Fruit fly (Drosophila melanogaster) whole organism, embryonic: ENCODE results near the gene CG32425.

Experiments
- Awh ChIP-seq: fragments of 200-800 bp; sonication (Bioruptor generic); IDR thresholded peaks from 2 replicates; pipeline ENCODE4, ENCODE4 v1.3.6; 2022; ENCODE audit warnings: missing biosample characterization, missing genetic modification characterization
- CG1024 ChIP-seq: fragments of 200-800 bp; sonication (Bioruptor generic); IDR thresholded peaks from 2 replicates; pipeline ENCODE4 v1.3.6; 2022; ENCODE audit warnings: missing biosample characterization, missing genetic modification characterization
- CG10366 ChIP-seq: fragments of 200-800 bp; sonication (Bioruptor generic); IDR thresholded peaks from 2 replicates; pipeline ENCODE4 v1.3.6; 2022; ENCODE audit warnings: missing biosample characterization, missing genetic modification characterization
- CG11456 ChIP-seq: fragments of 200-800 bp; sonication (Bioruptor generic); IDR thresholded peaks from 3 replicates; pipeline ENCODE4 v1.3.6; 2022; ENCODE audit warnings: missing biosample characterization, missing genetic modification characterization
- CG12659 ChIP-seq: fragments of 200-800 bp; sonication (Bioruptor generic); optimal IDR thresholded peaks from 3 replicates; lab custom pipeline; 2017; ENCODE audit warnings: mild to moderate bottlenecking, missing biosample characterization, missing genetic modification reagents, missing genetic modification characterization
- CG13296 ChIP-seq: fragments of 200-800 bp; sonication (Bioruptor generic); optimal IDR thresholded peaks from 3 replicates; lab custom pipeline; 2018; ENCODE audit warnings: missing biosample characterization, mild to moderate bottlenecking, missing genetic modification characterization
- CG15514 ChIP-seq: fragments of 200-800 bp; sonication (Bioruptor generic); optimal IDR thresholded peaks from 3 replicates; lab custom pipeline; 2017; ENCODE audit warnings: missing biosample characterization, missing genetic modification characterization, mild to moderate bottlenecking, moderate library complexity, missing genetic modification reagents
- CG30431 ChIP-seq: fragments of 200-800 bp; sonication (Bioruptor generic); optimal IDR thresholded peaks from 2 replicates; lab custom pipeline; 2017; ENCODE audit warnings: missing biosample characterization, missing genetic modification characterization
- CG31224 ChIP-seq: fragments of 200-800 bp; sonication (Bioruptor generic); IDR thresholded peaks from 2 replicates; pipeline ENCODE4 v1.3.6; 2022; ENCODE audit warnings: missing biosample characterization, missing genetic modification characterization
- CG31365 ChIP-seq: fragments of 200-800 bp; sonication (Bioruptor generic); optimal IDR thresholded peaks from 2 replicates; lab custom pipeline; 2018; ENCODE audit warnings: missing biosample characterization, mild to moderate bottlenecking, missing genetic modification characterization
- CG31388 ChIP-seq: fragments of 200-800 bp; sonication (Bioruptor generic); optimal IDR thresholded peaks from 2 replicates; lab custom pipeline; 2016; ENCODE audit warnings: missing biosample characterization, missing genetic modification characterization
- CG32767 ChIP-seq: fragments of 200-800 bp; sonication (Bioruptor generic); IDR thresholded peaks from 2 replicates; pipeline ENCODE4 v1.3.6; 2022; ENCODE audit warnings: missing biosample characterization, missing genetic modification characterization
- CG3847 ChIP-seq: fragments of 200-800 bp; sonication (Bioruptor generic); IDR thresholded peaks from 2 replicates; pipeline ENCODE4 v1.3.6; 2022; ENCODE audit warnings: missing biosample characterization, missing genetic modification characterization
- CG4328 ChIP-seq: fragments of 200-800 bp; sonication (Bioruptor generic); optimal IDR thresholded peaks from 3 replicates; lab custom pipeline; 2017; ENCODE audit warnings: missing biosample characterization, missing genetic modification reagents, missing genetic modification characterization
- CG6683 ChIP-seq: fragments of 200-800 bp; sonication (Bioruptor generic); optimal IDR thresholded peaks from 2 replicates; lab custom pipeline; 2017; ENCODE audit warnings: missing biosample characterization, mild to moderate bottlenecking, missing genetic modification characterization, missing genetic modification reagents
- CG6791 ChIP-seq: fragments of 200-800 bp; sonication (Bioruptor generic); IDR thresholded peaks from 3 replicates; pipeline ENCODE4 v1.3.6; 2022; ENCODE audit warnings: missing biosample characterization, missing genetic modification characterization; ENCODE audit not compliant: partially characterized antibody
- CG8388 ChIP-seq: fragments of 200-800 bp; sonication (Bioruptor generic); optimal IDR thresholded peaks from 2 replicates; lab custom pipeline; 2019; ENCODE audit warnings: missing biosample characterization, mild to moderate bottlenecking, missing genetic modification characterization, moderate library complexity
- Gsc ChIP-seq: fragments of 200-800 bp; sonication (Bioruptor generic); IDR thresholded peaks from 2 replicates; pipeline ENCODE4 v1.3.6; 2022; ENCODE audit warnings: missing biosample characterization, missing genetic modification characterization
- Hmr ChIP-seq: fragments of 200-800 bp; sonication (Bioruptor generic); optimal IDR thresholded peaks from 3 replicates; lab custom pipeline; 2017; ENCODE audit warnings: mild to moderate bottlenecking, missing biosample characterization, missing genetic modification reagents, missing genetic modification characterization
- Neu2 ChIP-seq: fragments of 200-800 bp; sonication (Bioruptor generic); optimal IDR thresholded peaks from 3 replicates; lab custom pipeline; 2016; ENCODE audit warnings: missing biosample characterization, missing genetic modification characterization, borderline replicate concordance
- Stat92E ChIP-seq, 3 experiments: fragments of >200 bp in 2 of 3; fragments of 200-800 bp in 1 of 3; sonication (Bioruptor generic) in 1 of 3; optimal IDR thresholded peaks; 2 replicates each; lab custom pipeline; 2017 to 2019; ENCODE audit warnings: missing biosample characterization in 3 of 3, missing genetic modification characterization in 3 of 3, mild to moderate bottlenecking in 1 of 3, moderate library complexity in 1 of 3
- YL-1 ChIP-seq: fragments of 200-800 bp; sonication (Bioruptor generic); optimal IDR thresholded peaks from 3 replicates; lab custom pipeline; 2017; ENCODE audit warnings: missing biosample characterization, mild to moderate bottlenecking, missing genetic modification characterization
- ac ChIP-seq: fragments of 200-800 bp; sonication (Bioruptor generic); optimal IDR thresholded peaks from 3 replicates; lab custom pipeline; 2017; ENCODE audit warnings: missing biosample characterization, mild to moderate bottlenecking, missing genetic modification characterization
- ato ChIP-seq: fragments of 200-800 bp; sonication (Bioruptor generic); IDR thresholded peaks from 2 replicates; pipeline ENCODE4 v1.3.6; 2022; ENCODE audit warnings: missing biosample characterization, missing genetic modification characterization; ENCODE audit not compliant: partially characterized antibody
- az2 ChIP-seq: fragments of 200-800 bp; sonication (Bioruptor generic); optimal IDR thresholded peaks from 3 replicates; lab custom pipeline; 2016; ENCODE audit warnings: missing biosample characterization, missing genetic modification characterization
- bigmax ChIP-seq: fragments of 200-800 bp; sonication (Bioruptor generic); optimal IDR thresholded peaks from 2 replicates; lab custom pipeline; 2018; ENCODE audit warnings: missing biosample characterization, mild to moderate bottlenecking, missing genetic modification characterization
- dmrt99B ChIP-seq: fragments of 200-800 bp; sonication (Bioruptor generic); optimal IDR thresholded peaks from 2 replicates; lab custom pipeline; 2018; ENCODE audit warnings: missing biosample characterization, mild to moderate bottlenecking, missing genetic modification characterization, moderate library complexity
- dpn ChIP-seq, 2 experiments: fragments of 200-800 bp; sonication (Bioruptor generic); optimal IDR thresholded peaks; 3 replicates each; lab custom pipeline; 2016; ENCODE audit warnings: missing biosample characterization in 2 of 2, missing genetic modification characterization in 2 of 2
- eyg ChIP-seq: fragments of 200-800 bp; sonication (Bioruptor generic); optimal IDR thresholded peaks from 3 replicates; lab custom pipeline; 2016; ENCODE audit warnings: missing biosample characterization, missing genetic modification characterization
- fd3F ChIP-seq: fragments of 200-800 bp; sonication (Bioruptor generic); optimal IDR thresholded peaks from 2 replicates; lab custom pipeline; 2018; ENCODE audit warnings: missing biosample characterization, mild to moderate bottlenecking, missing genetic modification characterization, moderate library complexity
- ftz-f1 ChIP-seq: fragments of 200-800 bp; sonication (Bioruptor generic); optimal IDR thresholded peaks from 2 replicates; lab custom pipeline; 2016; ENCODE audit warnings: missing biosample characterization, missing genetic modification characterization
- fu2 ChIP-seq: fragments of 200-800 bp; sonication (Bioruptor generic); optimal IDR thresholded peaks from 2 replicates; lab custom pipeline; 2016; ENCODE audit warnings: missing biosample characterization, missing genetic modification characterization
- gcm ChIP-seq: fragments of 200-800 bp; sonication (Bioruptor generic); optimal IDR thresholded peaks from 2 replicates; lab custom pipeline; 2019; ENCODE audit warnings: missing biosample characterization, mild to moderate bottlenecking, missing genetic modification characterization, moderate library complexity
- grau ChIP-seq: fragments of 200-800 bp; optimal IDR thresholded peaks from 3 replicates; lab custom pipeline; 2019; ENCODE audit warnings: missing biosample characterization, mild to moderate bottlenecking, missing genetic modification characterization, moderate library complexity
- gsb-n ChIP-seq: fragments of 200-800 bp; sonication (Bioruptor generic); optimal IDR thresholded peaks from 3 replicates; lab custom pipeline; 2018; ENCODE audit warnings: missing biosample characterization, mild to moderate bottlenecking, missing genetic modification characterization
- h ChIP-seq: fragments of >200 bp; optimal IDR thresholded peaks from 2 replicates; lab custom pipeline; 2017
- ind ChIP-seq: fragments of 200-800 bp; sonication (Bioruptor generic); optimal IDR thresholded peaks from 3 replicates; lab custom pipeline; 2016; ENCODE audit warnings: missing biosample characterization, missing genetic modification characterization
- jing ChIP-seq: fragments of 200-800 bp; sonication (Bioruptor generic); optimal IDR thresholded peaks from 2 replicates; lab custom pipeline; 2018; ENCODE audit warnings: missing biosample characterization, mild to moderate bottlenecking, missing genetic modification characterization
- knrl ChIP-seq: fragments of 200-800 bp; sonication (Bioruptor generic); IDR thresholded peaks from 3 replicates; pipeline ENCODE4 v1.3.6; 2022; ENCODE audit warnings: missing biosample characterization, missing genetic modification characterization; ENCODE audit not compliant: partially characterized antibody
- lab ChIP-seq: fragments of 200-800 bp; sonication (Bioruptor generic); optimal IDR thresholded peaks from 3 replicates; lab custom pipeline; 2017; ENCODE audit warnings: missing biosample characterization, missing genetic modification characterization, mild to moderate bottlenecking, moderate library complexity, missing genetic modification reagents
- lilli ChIP-seq: fragments of 200-800 bp; sonication (Bioruptor generic); optimal IDR thresholded peaks from 3 replicates; lab custom pipeline; 2016; ENCODE audit warnings: missing biosample characterization, missing genetic modification characterization
- peb ChIP-seq: fragments of 200-800 bp; sonication (Bioruptor generic); IDR thresholded peaks from 2 replicates; pipeline ENCODE4 v1.3.6; 2022; ENCODE audit warnings: missing biosample characterization, missing genetic modification characterization
- sens ChIP-seq: fragments of 200-800 bp; sonication (Bioruptor generic); peaks from one replicate; lab custom pipeline; 2016; ENCODE audit warnings: missing biosample characterization, missing genetic modification characterization
- sima ChIP-seq: fragments of 200-800 bp; sonication (Bioruptor generic); optimal IDR thresholded peaks from 2 replicates; lab custom pipeline; 2016; ENCODE audit warnings: missing biosample characterization, missing genetic modification characterization
- slbo ChIP-seq: fragments of 200-800 bp; sonication (Bioruptor generic); IDR thresholded peaks from 2 replicates; pipeline ENCODE4 v1.3.6; 2022; ENCODE audit warnings: missing biosample characterization, missing genetic modification characterization
- so ChIP-seq: fragments of 200-800 bp; sonication (Bioruptor generic); IDR thresholded peaks from 3 replicates; pipeline ENCODE4 v1.3.6; 2022; ENCODE audit warnings: missing biosample characterization, missing genetic modification characterization
- sqz ChIP-seq: fragments of 200-800 bp; sonication (Bioruptor generic); optimal IDR thresholded peaks from 3 replicates; lab custom pipeline; 2018; ENCODE audit warnings: missing biosample characterization, mild to moderate bottlenecking, missing genetic modification characterization
- tgo ChIP-seq: fragments of 200-800 bp; sonication (Bioruptor generic); IDR thresholded peaks from 3 replicates; pipeline ENCODE4 v1.3.6; 2022; ENCODE audit warnings: missing biosample characterization, missing genetic modification characterization
- tx ChIP-seq: fragments of 200-800 bp; sonication (Bioruptor generic); optimal IDR thresholded peaks from 2 replicates; lab custom pipeline; 2016; ENCODE audit warnings: missing biosample characterization, missing genetic modification characterization
- zen ChIP-seq: fragments of 200-800 bp; sonication (Bioruptor generic); optimal IDR thresholded peaks from 3 replicates; lab custom pipeline; 2018; ENCODE audit warnings: missing biosample characterization, mild to moderate bottlenecking, missing genetic modification characterization, moderate library complexity

The CG32425 gene

dm6 chr3L:20494780-20495591 lies 2.1 kb upstream of the CG32425 start, which contains the start of gene ZnT77C (continued):
- TF ChIP-seq CG32767 (GFP tag; lab: Robert Waterston, UW) = no peak
- TF ChIP-seq gsb-n (tag; lab: Kevin White, UChicago) = no peak
- TF ChIP-seq CG31365 (tag; lab: Kevin White, UChicago) = no peak
- no peak for TF ChIP-seq Awh (GFP tag; lab: Robert Waterston, UW)
- peak; percentile 3 for TF ChIP-seq CG15514 (GFP tag; lab: Kevin White, UChicago)
- no peak for TF ChIP-seq fu2
- no peak for TF ChIP-seq CG30431 (GFP tag; lab: Kevin White, UChicago)
- TF ChIP-seq slbo = no peak
- no peak for TF ChIP-seq knrl (GFP tag; lab: Robert Waterston, UW)
- TF ChIP-seq Gsc = no peak
- no peak for TF ChIP-seq h
- TF ChIP-seq ato = no peak
- no peak for TF ChIP-seq Stat92E (GFP tag; optimal IDR thresholded peaks at IDR 0.05; lab: Kevin White, UChicago)
- TF ChIP-seq peb (GFP tag; lab: Robert Waterston, UW) = no peak
- peak; percentile 39; the same call in 1 of the 2 replicates for TF ChIP-seq CG3847 (GFP tag; lab: Robert Waterston, UW)
- no peak for TF ChIP-seq dmrt99B (tag; lab: Kevin White, UChicago)
- no peak for TF ChIP-seq eyg
- TF ChIP-seq jing (GFP tag; lab: Kevin White, UChicago) = no peak
- TF ChIP-seq ac = no peak
- TF ChIP-seq CG10366 = no peak
- no peak for TF ChIP-seq CG6791 (GFP tag; lab: Robert Waterston, UW)
- TF ChIP-seq CG12659 = peak; percentile 22
- no peak for TF ChIP-seq Neu2 (GFP tag; lab: Kevin White, UChicago)
- no peak for TF ChIP-seq CG11456 (GFP tag; lab: Robert Waterston, UW)
- TF ChIP-seq CG13296 (GFP tag; lab: Kevin White, UChicago) = peak; percentile 77
- no peak for TF ChIP-seq CG4328 (GFP tag; lab: Kevin White, UChicago)
- TF ChIP-seq sens = peak; percentile 70
- no peak for TF ChIP-seq CG1024 (GFP tag; lab: Robert Waterston, UW)
- TF ChIP-seq dpn (GFP tag; optimal IDR thresholded peaks at IDR 0.05; lab: Kevin White, UChicago) = no peak
- no peak for TF ChIP-seq CG31388
- no peak for TF ChIP-seq CG31224 (GFP tag; lab: Robert Waterston, UW)
- no peak for TF ChIP-seq so (GFP tag; lab: Robert Waterston, UW)
- TF ChIP-seq grau (tag; lab: Kevin White, UChicago) = no peak
- TF ChIP-seq fd3F (GFP tag; lab: Kevin White, UChicago) = peak; percentile 24
- peak; percentile 32 for TF ChIP-seq YL-1 (GFP tag; lab: Kevin White, UChicago)
- peak; percentile 56 for TF ChIP-seq bigmax (GFP tag; lab: Kevin White, UChicago)
- TF ChIP-seq tx = no peak
- TF ChIP-seq ind = no peak
- no peak for TF ChIP-seq ftz-f1
- no peak for TF ChIP-seq zen (tag; lab: Kevin White, UChicago)
- TF ChIP-seq CG8388 (GFP tag; lab: Kevin White, UChicago) = no peak
- TF ChIP-seq Hmr (GFP tag; lab: Kevin White, UChicago) = peak; percentile 15
- TF ChIP-seq sqz = no peak
- TF ChIP-seq lab (GFP tag; lab: Kevin White, UChicago) = peak; percentile 37
- TF ChIP-seq sima (GFP tag; lab: Kevin White, UChicago) = no peak
- no peak for TF ChIP-seq lilli (GFP tag; lab: Kevin White, UChicago)
- TF ChIP-seq CG6683 (GFP tag; lab: Kevin White, UChicago) = no peak
- no peak for TF ChIP-seq gcm (GFP tag; lab: Kevin White, UChicago)
- TF ChIP-seq az2 = no peak
- no peak for TF ChIP-seq tgo (GFP tag; lab: Robert Waterston, UW)
